Worm (Caenorhabditis elegans) whole organism, late embryonic: ENCODE measurements around the gene C23G10.7.

Experiments
- ceh-2 ChIP-seq: sonication (generic microtip); optimal IDR thresholded peaks from 2 replicates; lab custom pipeline; 2016; ENCODE audit warnings: missing genotype, missing genetic modification characterization, missing compliant biosample characterization
- ceh-48 ChIP-seq: sonication (generic microtip); optimal IDR thresholded peaks from 2 replicates; lab custom pipeline; 2016; ENCODE audit warnings: missing genetic modification characterization, inconsistent platforms, missing compliant biosample characterization
- eyg-1 ChIP-seq: sonication (generic microtip); optimal IDR thresholded peaks from 2 replicates; lab custom pipeline; 2016; ENCODE audit warnings: missing genotype, missing genetic modification characterization, missing compliant biosample characterization
- hlh-15 ChIP-seq: sonication (generic microtip); optimal IDR thresholded peaks from 2 replicates; lab custom pipeline; 2016; ENCODE audit warnings: missing genetic modification characterization, missing compliant biosample characterization
- hlh-30 ChIP-seq: sonication (generic microtip); optimal IDR thresholded peaks from 2 replicates; lab custom pipeline; 2017; ENCODE audit warnings: antibody characterized with exemption, missing genetic modification characterization, missing compliant biosample characterization; ENCODE audit not compliant: insufficient read depth
- lin-11 ChIP-seq: fragments of 200-800 bp; sonication (Bioruptor generic); optimal IDR thresholded peaks from 2 replicates; lab custom pipeline; 2018; ENCODE audit warnings: mild to moderate bottlenecking, missing genetic modification characterization, missing compliant biosample characterization
- madf-2 ChIP-seq: sonication (generic microtip); optimal IDR thresholded peaks from 2 replicates; lab custom pipeline; 2017; ENCODE audit warnings: missing genetic modification characterization, missing compliant biosample characterization
- nfya-1 ChIP-seq: sonication (generic microtip); optimal IDR thresholded peaks from 2 replicates; lab custom pipeline; 2017; ENCODE audit warnings: missing genetic modification characterization, mild to moderate bottlenecking, missing compliant biosample characterization, antibody characterized with exemption, moderate library complexity
- nhr-11 ChIP-seq: fragments of 150-350 bp; optimal IDR thresholded peaks from 2 replicates; lab custom pipeline; 2014; ENCODE audit warnings: missing biosample characterization, missing genetic modification characterization
- pat-9 ChIP-seq: fragments of 200-800 bp; sonication (Bioruptor generic); optimal IDR thresholded peaks from 2 replicates; lab custom pipeline; 2018; ENCODE audit warnings: mild to moderate bottlenecking, missing genetic modification characterization, moderate library complexity, missing compliant biosample characterization
- pax-1 ChIP-seq: fragments of 150-350 bp; optimal IDR thresholded peaks from 2 replicates; lab custom pipeline; 2014; ENCODE audit warnings: missing biosample characterization, missing genetic modification characterization
- pha-2 ChIP-seq: sonication (generic microtip); optimal IDR thresholded peaks from 2 replicates; lab custom pipeline; 2017; ENCODE audit warnings: mild to moderate bottlenecking, missing genetic modification characterization, missing compliant biosample characterization
- pha-4 ChIP-seq: fragments of 150-350 bp; optimal IDR thresholded peaks from 2 replicates; lab custom pipeline; 2018; ENCODE audit warnings: missing biosample characterization, missing genetic modification reagents, missing genetic modification characterization
- pqm-1 ChIP-seq: sonication (generic microtip); optimal IDR thresholded peaks from 2 replicates; lab custom pipeline; 2016; ENCODE audit warnings: missing genetic modification characterization, missing compliant biosample characterization
- tbx-2 ChIP-seq: sonication (generic microtip); optimal IDR thresholded peaks from 2 replicates; lab custom pipeline; 2016; ENCODE audit warnings: missing genetic modification characterization, missing compliant biosample characterization
- tbx-7 ChIP-seq: sonication (generic microtip); optimal IDR thresholded peaks from 2 replicates; lab custom pipeline; 2016; ENCODE audit warnings: missing genotype, missing genetic modification characterization, missing compliant biosample characterization
- ztf-16 ChIP-seq: sonication (generic microtip); optimal IDR thresholded peaks from 2 replicates; lab custom pipeline; 2017; ENCODE audit warnings: missing genetic modification characterization, missing compliant biosample characterization

C23G10.7 gene

DNA sequence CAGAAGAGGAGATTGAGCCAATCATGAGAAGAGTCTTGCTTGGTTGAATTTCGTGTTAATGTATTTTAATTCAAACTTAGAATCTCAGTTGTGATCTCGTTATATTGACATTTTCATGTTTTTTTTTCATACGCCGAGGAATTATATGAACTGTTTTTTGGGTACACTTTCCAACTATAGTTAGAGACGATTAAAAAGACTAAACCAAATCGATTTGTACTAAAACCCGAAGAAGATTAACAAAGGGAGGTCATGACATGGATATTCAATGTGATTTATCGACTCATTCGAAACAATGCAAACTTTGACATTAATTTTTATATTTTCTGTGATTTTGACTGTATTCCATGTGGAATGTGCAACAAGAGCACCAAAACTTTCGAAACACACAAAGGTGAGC is 50.3 kb downstream of the C23G10.7 start, which contains the start of gene Y42G9A.2 (continued):
- TF ChIP-seq ztf-16 (tag; lab: Kevin White, UChicago) = no peak

DNA sequence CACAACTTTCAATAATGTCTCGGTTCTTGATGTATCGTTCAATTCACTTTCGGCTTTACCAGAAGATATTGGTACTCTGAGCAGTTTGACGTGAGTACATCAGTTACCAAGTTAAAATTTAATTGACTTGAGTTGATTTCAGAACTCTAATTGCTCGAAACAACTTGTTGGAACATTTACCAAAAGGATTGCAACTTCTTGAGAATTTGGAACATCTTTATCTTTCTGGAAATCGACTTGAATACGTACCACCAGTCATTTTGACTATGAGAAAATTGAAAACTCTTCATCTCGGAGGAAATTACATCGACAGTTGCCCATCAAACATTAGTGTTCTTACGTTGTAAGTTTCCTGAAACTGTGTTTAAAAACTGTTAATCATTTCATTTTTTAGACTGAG is 51.4 kb downstream of the C23G10.7 start:
- no peak for TF ChIP-seq pha-4
- TF ChIP-seq nhr-11 (tag; lab: Kevin White, UChicago) = no peak
- no peak for TF ChIP-seq ceh-2 (tag; lab: Kevin White, UChicago)
- TF ChIP-seq tbx-2 (tag; lab: Kevin White, UChicago) = no peak
- TF ChIP-seq pha-2 = no peak
- TF ChIP-seq pqm-1 (tag; lab: Kevin White, UChicago) = no peak
- no peak for TF ChIP-seq eyg-1 (tag; lab: Kevin White, UChicago)
- no peak for TF ChIP-seq lin-11
- no peak for TF ChIP-seq ceh-48 (tag; lab: Kevin White, UChicago)
- no peak for TF ChIP-seq hlh-30 (tag; lab: Kevin White, UChicago)
- TF ChIP-seq tbx-7 (tag; lab: Kevin White, UChicago) = no peak
- no peak for TF ChIP-seq pax-1 (tag; lab: Kevin White, UChicago)
- TF ChIP-seq nfya-1 (tag; lab: Kevin White, UChicago) = no peak
- TF ChIP-seq hlh-15 (tag; lab: Kevin White, UChicago) = no peak
- no peak for TF ChIP-seq madf-2 (tag; lab: Kevin White, UChicago)
- no peak for TF ChIP-seq pat-9 (tag; lab: Kevin White, UChicago)
